Worm (Caenorhabditis elegans) whole organism, mixed stage, embryonic: ENCODE data around the gene ZK287.9.

Experiments
- bed-3 ChIP-seq: fragments of 200-800 bp; sonication (Bioruptor generic); optimal IDR thresholded peaks from 3 replicates; lab custom pipeline; 2018; ENCODE audit warnings: mild to moderate bottlenecking, missing genetic modification characterization, moderate library complexity, missing compliant biosample characterization
- blmp-1 ChIP-seq: fragments of 150-350 bp; optimal IDR thresholded peaks from 2 replicates; lab custom pipeline; 2014; ENCODE audit warnings: missing biosample characterization, missing genetic modification characterization
- ceh-39 ChIP-seq: fragments of 150-350 bp; optimal IDR thresholded peaks from 2 replicates; lab custom pipeline; 2014; ENCODE audit warnings: missing biosample characterization, missing genetic modification characterization
- ceh-43 ChIP-seq: fragments of 200-800 bp; sonication (Bioruptor generic); optimal IDR thresholded peaks from 2 replicates; lab custom pipeline; 2018; ENCODE audit warnings: mild to moderate bottlenecking, missing genetic modification characterization, moderate library complexity, missing compliant biosample characterization
- ceh-83 ChIP-seq: fragments of 200-800 bp; sonication (Bioruptor generic); optimal IDR thresholded peaks from 2 replicates; lab custom pipeline; 2018; ENCODE audit warnings: mild to moderate bottlenecking, missing genetic modification characterization, missing compliant biosample characterization
- ces-1 ChIP-seq: fragments of 150-350 bp; optimal IDR thresholded peaks from 2 replicates; lab custom pipeline; 2014; ENCODE audit warnings: missing biosample characterization, missing genetic modification reagents, missing genetic modification characterization
- elt-1 ChIP-seq: sonication (generic microtip); optimal IDR thresholded peaks from 2 replicates; lab custom pipeline; 2017; ENCODE audit warnings: missing genetic modification characterization, mild to moderate bottlenecking, missing compliant biosample characterization, antibody characterized with exemption, moderate library complexity, borderline replicate concordance; ENCODE audit not compliant: insufficient read depth
- elt-3 ChIP-seq: fragments of 150-350 bp; optimal IDR thresholded peaks from 2 replicates; lab custom pipeline; 2014; ENCODE audit warnings: missing biosample characterization, missing genetic modification characterization
- flh-1 ChIP-seq: fragments of 200-800 bp; sonication (Bioruptor generic); optimal IDR thresholded peaks from 2 replicates; lab custom pipeline; 2018; ENCODE audit warnings: mild to moderate bottlenecking, missing genetic modification characterization, moderate library complexity, missing compliant biosample characterization
- ham-2 ChIP-seq: fragments of 200-800 bp; sonication (Bioruptor generic); optimal IDR thresholded peaks from 2 replicates; lab custom pipeline; 2018; ENCODE audit warnings: mild to moderate bottlenecking, missing genetic modification characterization, missing compliant biosample characterization
- hlh-1 ChIP-seq: fragments of 150-350 bp; optimal IDR thresholded peaks from 2 replicates; lab custom pipeline; 2014; ENCODE audit warnings: missing biosample characterization, missing genetic modification reagents, missing genetic modification characterization
- lin-13 ChIP-seq: fragments of 150-350 bp; optimal IDR thresholded peaks from 2 replicates; lab custom pipeline; 2014; ENCODE audit warnings: missing biosample characterization, missing genetic modification characterization
- lin-32 ChIP-seq: fragments of 200-800 bp; sonication (Bioruptor generic); optimal IDR thresholded peaks from 2 replicates; lab custom pipeline; 2018; ENCODE audit warnings: mild to moderate bottlenecking, missing genetic modification characterization, missing compliant biosample characterization
- lsy-2 ChIP-seq: fragments of 150-350 bp; optimal IDR thresholded peaks from 2 replicates; lab custom pipeline; 2014; ENCODE audit warnings: missing biosample characterization, missing genetic modification characterization
- mab-5 ChIP-seq: fragments of 150-350 bp; optimal IDR thresholded peaks from 2 replicates; lab custom pipeline; 2014; ENCODE audit warnings: missing biosample characterization, missing genetic modification characterization
- mep-1 ChIP-seq: fragments of 150-350 bp; optimal IDR thresholded peaks from 2 replicates; lab custom pipeline; 2017; ENCODE audit warnings: missing biosample characterization, missing genetic modification reagents, missing genetic modification characterization, inconsistent platforms
- mls-2 ChIP-seq: sonication (generic microtip); optimal IDR thresholded peaks from 2 replicates; lab custom pipeline; 2016; ENCODE audit warnings: mild to moderate bottlenecking, missing genetic modification characterization, moderate library complexity, missing compliant biosample characterization
- nhr-12 ChIP-seq: fragments of 150-350 bp; optimal IDR thresholded peaks from 2 replicates; lab custom pipeline; 2014; ENCODE audit warnings: missing biosample characterization, missing genetic modification characterization
- nhr-2 ChIP-seq: fragments of 150-350 bp; optimal IDR thresholded peaks from 2 replicates; lab custom pipeline; 2014; ENCODE audit warnings: missing biosample characterization, missing genetic modification characterization
- nhr-237 ChIP-seq: fragments of 150-350 bp; optimal IDR thresholded peaks from 2 replicates; lab custom pipeline; 2014; ENCODE audit warnings: missing biosample characterization, missing genetic modification characterization
- nhr-76 ChIP-seq: sonication (generic microtip); optimal IDR thresholded peaks from 2 replicates; lab custom pipeline; 2017; ENCODE audit warnings: missing biosample characterization, missing genetic modification characterization
- pha-4 ChIP-seq: fragments of 150-350 bp; optimal IDR thresholded peaks from 2 replicates; lab custom pipeline; 2018; ENCODE audit warnings: missing biosample characterization, missing genetic modification reagents, missing genetic modification characterization
- sem-2 ChIP-seq: fragments of 200-800 bp; sonication (Bioruptor generic); optimal IDR thresholded peaks from 2 replicates; lab custom pipeline; 2018; ENCODE audit warnings: mild to moderate bottlenecking, missing genetic modification characterization, missing compliant biosample characterization
- snpc-4 ChIP-seq: fragments of 150-350 bp; optimal IDR thresholded peaks from 2 replicates; lab custom pipeline; 2014; ENCODE audit warnings: missing biosample characterization, missing genetic modification characterization
- sptf-1 ChIP-seq: sonication (generic microtip); optimal IDR thresholded peaks from 2 replicates; lab custom pipeline; 2017; ENCODE audit warnings: mild to moderate bottlenecking, missing genetic modification characterization, moderate library complexity, missing compliant biosample characterization
- tbx-8 ChIP-seq: fragments of 200-800 bp; sonication (Bioruptor generic); optimal IDR thresholded peaks from 2 replicates; lab custom pipeline; 2018; ENCODE audit warnings: mild to moderate bottlenecking, missing genetic modification characterization, moderate library complexity, missing compliant biosample characterization
- unc-120 ChIP-seq: sonication (generic microtip); optimal IDR thresholded peaks from 2 replicates; lab custom pipeline; 2017; ENCODE audit warnings: missing genetic modification characterization, missing compliant biosample characterization; ENCODE audit not compliant: poor library complexity, severe bottlenecking
- zip-8 ChIP-seq: fragments of 150-350 bp; optimal IDR thresholded peaks from 2 replicates; lab custom pipeline; 2014; ENCODE audit warnings: missing biosample characterization, missing genetic modification characterization
- ztf-11 ChIP-seq: fragments of 150-350 bp; optimal IDR thresholded peaks from 2 replicates; lab custom pipeline; 2014; ENCODE audit warnings: missing biosample characterization, missing genetic modification characterization

The ZK287.9 gene

ce11 chrV:9724021-9724671, 45.0 kb downstream of the ZK287.9 start, which contains the start of gene slcr-46.3 (continued):
- no peak for TF ChIP-seq lin-32
- no peak for TF ChIP-seq nhr-12
- TF ChIP-seq sptf-1 (tag; lab: Kevin White, UChicago): no peak
- no peak for TF ChIP-seq elt-3
- TF ChIP-seq ham-2 (GFP tag; lab: Kevin White, UChicago): peak; percentile 32

DNA sequence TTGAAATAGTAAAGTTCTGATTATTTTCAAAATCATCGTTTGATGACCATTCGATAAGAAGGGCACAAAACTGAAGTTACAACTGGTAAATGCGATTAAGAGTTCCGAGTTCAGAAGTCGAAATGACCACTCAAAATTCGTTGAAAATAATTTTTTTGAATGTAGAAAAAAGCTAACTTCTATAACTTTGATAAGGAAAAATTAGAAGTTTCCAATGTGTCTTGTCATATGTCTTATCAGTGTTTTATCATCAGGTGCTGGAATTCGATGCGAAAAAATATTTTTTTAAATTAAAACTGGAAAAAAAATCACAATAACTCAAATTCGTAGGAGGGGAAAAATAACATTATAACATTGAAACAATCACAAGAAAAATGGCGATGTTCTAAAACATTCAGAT, 46.6 kb downstream of the ZK287.9 start:
- TF ChIP-seq bed-3 (GFP tag; lab: Kevin White, UChicago): no peak
- no peak for TF ChIP-seq mab-5
- TF ChIP-seq nhr-76 (tag; lab: Kevin White, UChicago): no peak
- TF ChIP-seq ztf-11 (tag; lab: Kevin White, UChicago): no peak
- no peak for TF ChIP-seq blmp-1 (tag; lab: Kevin White, UChicago)
- no peak for TF ChIP-seq sptf-1 (tag; lab: Kevin White, UChicago)
- TF ChIP-seq lsy-2 (tag; lab: Kevin White, UChicago): no peak
- no peak for TF ChIP-seq mep-1
- TF ChIP-seq sem-2 (GFP tag; lab: Kevin White, UChicago): no peak
- no peak for TF ChIP-seq ceh-43 (GFP tag; lab: Kevin White, UChicago)
- TF ChIP-seq unc-120: no peak
- no peak for TF ChIP-seq ceh-83 (GFP tag; lab: Kevin White, UChicago)
- no peak for TF ChIP-seq tbx-8 (GFP tag; lab: Kevin White, UChicago)

DNA sequence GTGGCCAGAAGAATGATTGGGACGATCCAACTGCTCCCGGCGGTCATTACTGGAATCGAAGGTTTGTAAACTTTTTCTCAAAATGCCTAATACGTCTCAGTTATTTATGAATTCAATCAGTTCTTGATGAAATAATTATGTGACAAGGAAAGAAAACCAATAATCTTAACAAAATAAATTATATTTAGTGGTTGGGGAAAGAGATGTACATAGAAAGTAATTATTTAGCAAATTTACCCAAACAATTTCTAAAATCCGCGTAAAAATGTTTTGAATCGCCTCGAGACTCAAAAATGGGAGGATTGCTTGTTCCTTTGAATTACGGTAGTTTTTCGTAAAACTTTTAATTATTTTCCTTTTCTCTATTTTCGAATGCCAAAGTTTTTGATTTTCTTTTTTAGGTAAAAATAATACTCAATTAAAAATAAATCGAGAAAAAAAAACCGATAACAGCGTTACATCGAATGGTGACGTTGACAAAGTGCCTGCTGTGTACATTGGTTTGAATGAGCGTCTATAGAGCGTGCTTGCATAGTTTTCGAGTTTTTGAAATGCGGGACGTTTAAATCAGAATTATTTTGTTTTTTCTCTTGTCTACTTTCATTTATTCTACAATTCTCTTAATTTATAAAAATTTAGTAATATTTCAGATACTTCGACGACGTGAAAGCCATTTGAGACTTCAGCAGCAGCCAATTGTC, 50.5 kb downstream of the ZK287.9 start, which contains the start of the genes aagr-3 and drap-1:
aagr-3 (minus strand) TSS at position 51 of the 701 bp plus-strand sequence.
drap-1 (plus strand) TSS at position 645 of the 701 bp plus-strand sequence.
- TF ChIP-seq snpc-4 (tag; lab: Kevin White, UChicago): no peak
- TF ChIP-seq zip-8 (tag; lab: Kevin White, UChicago): no peak
- peak; percentile 73 for TF ChIP-seq pha-4 (tag; lab: Kevin White, UChicago)
- TF ChIP-seq hlh-1: peak; percentile 16
- TF ChIP-seq mls-2 (tag; lab: Kevin White, UChicago): no peak
- TF ChIP-seq nhr-76 (tag; lab: Kevin White, UChicago): no peak
- no peak for TF ChIP-seq ceh-43 (GFP tag; lab: Kevin White, UChicago)
- TF ChIP-seq flh-1: no peak
- no peak for TF ChIP-seq blmp-1 (tag; lab: Kevin White, UChicago)
- no peak for TF ChIP-seq lin-13 (tag; lab: Kevin White, UChicago)
- TF ChIP-seq mep-1: peak; percentile 76
- TF ChIP-seq ham-2 (GFP tag; lab: Kevin White, UChicago): no peak
- peak; percentile 45 for TF ChIP-seq lsy-2 (tag; lab: Kevin White, UChicago)
- no peak for TF ChIP-seq sptf-1 (tag; lab: Kevin White, UChicago)
- peak; percentile 91 for TF ChIP-seq ceh-39 (tag; lab: Kevin White, UChicago)
- no peak for TF ChIP-seq nhr-237
- TF ChIP-seq elt-1 (tag; lab: Kevin White, UChicago): no peak
- peak; percentile 58 for TF ChIP-seq ces-1
- no peak for TF ChIP-seq nhr-2 (tag; lab: Kevin White, UChicago)
